Fruit fly (Drosophila melanogaster) Kc167 (cell line): ENCODE data around the gene CG5191.

Source experiments
- Myc ChIP-seq: fragments of >200 bp; optimal IDR thresholded peaks from 2 replicates; lab custom pipeline; 2017; ENCODE audit warnings: missing external identifiers
- Sin3A ChIP-seq: fragments of >200 bp; optimal IDR thresholded peaks from 2 replicates; lab custom pipeline; 2018; ENCODE audit warnings: missing external identifiers
- h ChIP-seq: fragments of >200 bp; optimal IDR thresholded peaks from 3 replicates; lab custom pipeline; 2018; ENCODE audit warnings: missing external identifiers
- insv ChIP-seq: fragments of >200 bp; optimal IDR thresholded peaks from 3 replicates; lab custom pipeline; 2018; ENCODE audit warnings: missing external identifiers
- psq ChIP-seq: fragments of >200 bp; optimal IDR thresholded peaks from 2 replicates; lab custom pipeline; 2017; ENCODE audit warnings: missing external identifiers
- ttk ChIP-seq: sonication (Bioruptor generic); optimal IDR thresholded peaks from 2 replicates; lab custom pipeline; 2017; ENCODE audit warnings: missing external identifiers

CG5191 gene

DNA sequence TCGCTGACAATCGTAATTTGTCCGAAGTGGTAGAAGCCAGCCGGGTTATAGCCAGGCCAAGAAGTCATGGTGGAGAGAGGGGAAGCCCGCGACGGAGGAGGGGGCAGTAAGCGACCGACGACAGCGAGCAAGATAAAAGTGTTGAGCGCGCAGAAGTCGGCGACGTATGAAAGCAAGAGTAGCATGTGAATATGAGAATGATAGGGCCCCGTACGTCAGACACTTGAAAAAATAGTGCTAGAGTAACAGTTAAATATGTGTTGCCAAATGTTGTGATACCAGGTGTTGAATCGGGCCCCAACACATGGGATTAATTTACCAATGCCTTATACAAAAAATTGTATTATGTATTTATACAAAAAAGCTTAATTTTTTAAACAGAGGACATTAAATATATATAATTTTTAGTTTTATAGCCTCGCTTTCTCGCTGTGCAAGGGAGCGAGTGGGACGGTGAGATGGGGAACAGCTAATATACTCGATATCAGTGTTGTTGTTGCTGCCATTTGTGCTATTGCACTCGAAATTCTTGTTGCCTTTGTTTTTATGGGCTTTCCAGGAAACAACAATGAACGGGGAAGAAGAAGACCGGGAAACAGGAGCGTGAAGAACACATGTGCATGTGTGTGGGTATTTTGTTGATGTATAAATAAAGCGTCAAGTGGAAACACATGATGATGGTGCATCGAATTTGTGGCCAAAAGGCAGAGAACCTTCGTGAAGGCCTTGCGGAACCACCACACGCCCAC lies 10.6 kb upstream of the CG5191 start:
- TF ChIP-seq ttk (lab: Kevin White, UChicago), result no peak
- TF ChIP-seq Myc, result no peak
- TF ChIP-seq psq (lab: Kevin White, UChicago), result no peak
- no peak for TF ChIP-seq Sin3A (lab: Kevin White, UChicago)
- no peak for TF ChIP-seq h
- no peak for TF ChIP-seq insv

DNA sequence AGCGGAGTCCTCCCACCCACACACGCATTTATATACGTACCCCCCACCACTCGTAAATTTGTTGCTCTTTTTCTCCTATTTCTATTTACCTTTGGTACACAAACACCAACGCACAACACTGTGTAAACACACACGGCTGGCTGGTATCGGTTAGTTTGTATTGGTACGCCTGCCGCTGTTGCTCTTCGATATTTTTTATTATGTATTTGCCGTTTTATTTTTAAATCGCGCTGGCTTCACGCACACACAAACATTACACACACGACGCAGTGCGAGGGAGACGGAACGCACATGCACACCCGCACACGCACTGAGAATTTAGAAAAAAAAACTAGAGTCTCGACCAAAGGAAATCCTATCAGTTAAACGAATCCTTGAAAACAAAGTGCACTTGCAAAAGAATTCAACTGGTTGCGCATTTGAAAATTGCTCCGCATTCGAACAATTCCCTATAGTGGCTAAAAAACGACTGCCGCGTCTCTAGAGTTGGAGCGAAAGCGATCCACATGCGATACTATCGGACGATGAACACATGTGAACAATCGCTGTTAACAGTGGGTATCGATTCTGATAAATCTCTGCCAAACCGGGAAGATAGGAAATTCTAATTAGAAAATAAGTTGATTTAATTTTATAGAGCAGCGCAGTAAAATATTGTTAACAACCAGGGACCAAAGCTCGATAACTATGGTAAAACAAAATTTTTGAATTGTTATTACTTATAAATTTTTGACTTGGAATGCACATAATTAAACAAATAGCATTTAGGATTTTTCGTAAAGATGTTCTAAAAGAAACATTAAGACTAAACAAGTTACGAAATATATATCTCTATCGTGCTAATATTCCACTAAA lies 9.8 kb upstream of the CG5191 start:
- TF ChIP-seq psq (lab: Kevin White, UChicago), result no peak
- TF ChIP-seq Myc, result no peak
- TF ChIP-seq h, result no peak
- TF ChIP-seq insv, result no peak
- TF ChIP-seq Sin3A (lab: Kevin White, UChicago), result no peak
- no peak for TF ChIP-seq ttk (lab: Kevin White, UChicago)

DNA sequence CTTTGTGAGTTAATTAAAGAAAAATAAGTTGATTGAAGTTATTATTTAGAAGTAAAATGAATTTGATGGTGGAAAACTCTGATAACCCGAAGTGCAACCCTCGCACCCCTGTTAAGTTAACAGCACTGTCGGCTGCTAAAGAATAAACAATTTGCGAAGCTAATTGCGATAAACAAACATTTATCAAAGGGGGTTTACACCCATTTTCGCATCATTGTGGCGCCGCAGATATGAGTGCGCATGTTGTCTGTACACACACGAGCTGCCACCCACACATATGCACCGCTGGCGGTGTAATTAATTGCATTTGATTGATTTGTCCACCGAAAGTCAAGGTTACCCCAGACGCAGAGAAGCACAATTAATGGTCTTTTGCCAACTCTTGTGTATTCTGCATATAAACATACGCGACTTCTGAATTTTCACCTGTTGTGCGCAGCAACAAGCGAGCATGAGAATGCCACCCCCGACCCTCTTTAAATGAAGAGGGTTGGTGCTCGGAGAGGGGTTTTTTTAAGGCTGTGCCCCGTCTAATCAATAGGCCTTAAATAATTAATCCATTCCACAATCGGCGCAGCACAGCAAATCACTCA lies 9.1 kb upstream of the CG5191 start:
- no peak for TF ChIP-seq psq (lab: Kevin White, UChicago)
- no peak for TF ChIP-seq Myc
- TF ChIP-seq h, result no peak
- TF ChIP-seq ttk (lab: Kevin White, UChicago), result no peak
- no peak for TF ChIP-seq insv
- no peak for TF ChIP-seq Sin3A (lab: Kevin White, UChicago)

DNA sequence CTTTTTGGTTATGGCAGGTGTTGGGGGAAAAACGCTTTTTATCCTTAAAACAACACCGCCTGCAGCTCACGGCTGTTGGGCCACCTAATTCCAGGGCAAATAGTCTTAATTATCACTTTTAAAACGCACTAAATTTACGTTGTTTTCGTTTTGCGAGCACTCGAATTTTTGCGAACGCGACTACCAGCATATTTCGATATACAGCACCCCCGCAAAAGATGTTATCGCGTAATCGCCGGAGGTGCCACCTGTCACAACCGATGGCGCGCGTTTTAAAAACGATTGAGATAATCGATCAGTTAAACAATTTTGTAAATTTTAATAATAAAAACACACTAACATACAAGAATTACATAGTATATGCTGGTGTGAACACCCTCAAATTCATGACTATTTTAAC lies 8.6 kb upstream of the CG5191 start, which contains the start of gene Stat92E:
Gene Stat92E (minus strand): TSS at position 219 of the 400 bp plus-strand sequence.
- TF ChIP-seq psq (lab: Kevin White, UChicago) (no peak), Sin3A (lab: Kevin White, UChicago) (no peak), ttk (lab: Kevin White, UChicago) (no peak), insv (no peak), Myc (no peak)

DNA sequence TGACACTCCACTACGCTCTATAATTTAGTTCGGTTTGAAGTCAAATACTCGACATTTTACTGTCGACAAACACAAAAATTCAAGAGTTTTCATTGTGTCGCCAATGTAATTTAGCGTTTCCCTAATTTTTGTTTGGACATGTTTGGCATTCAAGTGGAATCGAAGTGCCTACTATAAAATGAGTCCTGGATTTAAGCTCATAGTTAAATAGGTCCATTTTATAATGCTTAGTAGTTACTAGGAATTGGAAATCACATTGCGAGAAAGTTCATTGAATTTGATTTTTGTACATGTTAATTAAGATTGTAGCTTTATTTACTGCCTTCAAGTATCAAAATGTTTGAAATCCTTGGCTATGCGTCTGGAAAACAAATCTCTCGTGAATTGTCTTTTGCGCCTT lies 6.4 kb upstream of the CG5191 start, which contains the start of gene att-ORFB:
Gene att-ORFB (minus strand): TSS at position 101 of the 400 bp plus-strand sequence.
- no peak for TF ChIP-seq Sin3A (lab: Kevin White, UChicago)
- no peak for TF ChIP-seq ttk (lab: Kevin White, UChicago)
- no peak for TF ChIP-seq insv
- TF ChIP-seq Myc, result no peak
- no peak for TF ChIP-seq h
- no peak for TF ChIP-seq psq (lab: Kevin White, UChicago)

DNA sequence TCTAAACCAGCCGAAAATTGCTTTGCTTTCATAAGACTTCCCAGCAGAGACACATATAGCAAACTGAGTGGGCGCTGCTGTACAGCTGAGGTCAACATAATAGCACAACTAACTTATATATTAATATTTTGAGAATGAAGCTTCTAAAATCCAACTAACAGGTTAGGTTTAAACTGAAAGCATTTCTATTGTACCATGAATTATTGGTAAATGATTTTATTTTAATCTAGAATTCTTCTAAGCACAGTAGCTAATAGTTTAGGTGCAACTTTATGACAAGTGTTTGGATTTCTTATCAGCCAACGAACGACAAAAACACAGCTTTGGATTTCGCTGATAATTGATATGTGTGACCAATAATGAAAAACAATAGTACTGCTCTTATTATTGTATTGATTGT lies 5.6 kb upstream of the CG5191 start:
- TF ChIP-seq ttk (lab: Kevin White, UChicago), result no peak
- TF ChIP-seq Sin3A (lab: Kevin White, UChicago), result no peak
- no peak for TF ChIP-seq psq (lab: Kevin White, UChicago)
- no peak for TF ChIP-seq Myc
- TF ChIP-seq insv, result no peak
- TF ChIP-seq h, result no peak

DNA sequence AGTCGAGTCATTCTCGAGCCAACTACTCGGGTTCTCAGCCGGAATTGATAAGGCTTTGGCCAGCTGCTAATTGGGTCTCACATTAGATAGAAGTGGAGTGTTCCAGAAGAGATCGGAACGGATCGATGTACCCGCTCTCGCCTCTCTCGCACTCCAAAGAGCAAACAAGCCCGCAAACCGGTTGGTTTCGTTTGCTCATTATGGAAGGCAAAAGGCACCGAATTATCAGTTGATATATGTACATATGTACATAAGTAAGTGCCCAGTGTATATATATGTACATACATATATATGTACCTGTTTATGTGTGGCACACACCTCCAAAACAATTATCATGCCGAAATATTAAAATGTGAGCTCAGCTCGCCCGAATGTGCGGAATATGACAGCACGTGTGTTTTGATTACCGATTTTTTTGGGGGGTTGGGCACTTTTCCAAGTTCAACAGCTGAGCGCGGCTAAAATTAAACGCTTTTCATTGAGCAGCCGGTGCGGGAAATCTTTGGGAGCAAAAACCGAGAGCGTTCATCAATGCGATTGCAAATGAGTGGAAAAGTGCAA lies 4.9 kb upstream of the CG5191 start:
- TF ChIP-seq insv (no peak), Myc (no peak), h (no peak), psq (lab: Kevin White, UChicago) (no peak), ttk (lab: Kevin White, UChicago) (no peak), Sin3A (lab: Kevin White, UChicago) (no peak)

DNA sequence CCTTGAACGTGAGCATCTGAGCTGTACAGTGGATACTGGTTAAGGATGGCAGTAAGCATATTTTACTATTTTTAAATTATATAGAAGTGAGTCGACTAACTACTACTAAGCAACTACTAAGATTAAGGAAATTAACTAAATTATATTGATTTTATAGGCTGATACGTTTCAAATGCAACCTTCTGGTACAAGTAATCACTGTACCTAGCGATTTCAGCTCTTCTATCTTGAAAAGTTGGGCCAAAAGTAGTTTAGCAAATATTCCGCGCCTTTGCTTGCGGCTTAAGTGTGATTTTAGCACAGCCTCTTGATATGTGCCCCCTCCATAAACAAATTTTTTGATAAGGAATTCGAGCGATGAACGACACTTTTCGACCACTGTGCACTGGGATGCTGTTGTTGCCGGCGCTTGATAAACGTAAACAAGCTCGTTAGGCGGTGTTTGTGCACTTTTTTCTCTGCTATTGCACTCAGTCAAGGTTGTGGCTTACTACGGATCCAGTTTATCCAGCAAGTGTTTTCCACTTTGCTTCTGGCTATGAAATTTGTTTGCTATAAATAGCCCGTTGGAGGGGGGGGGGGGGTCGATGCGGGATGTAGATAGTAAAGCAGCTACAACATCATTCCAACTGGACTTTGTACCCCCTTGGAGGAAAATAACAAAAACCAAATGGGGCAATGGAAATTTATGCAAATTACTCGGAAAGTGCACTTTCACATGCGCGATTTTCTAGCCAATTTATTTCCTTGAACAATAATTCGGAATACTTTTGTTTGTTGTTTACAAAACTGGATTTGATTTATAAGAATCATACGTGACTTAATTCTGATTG lies 4.2 kb upstream of the CG5191 start:
- TF ChIP-seq ttk (lab: Kevin White, UChicago), result no peak

DNA sequence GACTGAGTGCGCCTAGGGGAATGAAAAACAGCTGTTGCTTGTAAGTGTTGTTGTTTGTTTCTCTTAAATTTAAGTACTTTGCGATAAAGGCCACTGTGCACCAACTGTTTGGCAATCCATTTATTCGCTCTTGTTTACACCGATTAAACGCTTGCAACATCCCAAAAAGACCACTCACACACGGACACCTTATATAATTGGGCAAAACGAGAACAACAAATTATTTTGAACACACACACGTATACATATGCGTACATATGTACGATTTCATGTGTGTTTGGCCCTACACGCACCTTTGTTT lies 3.6 kb upstream of the CG5191 start:
- no peak for TF ChIP-seq ttk (lab: Kevin White, UChicago)

DNA sequence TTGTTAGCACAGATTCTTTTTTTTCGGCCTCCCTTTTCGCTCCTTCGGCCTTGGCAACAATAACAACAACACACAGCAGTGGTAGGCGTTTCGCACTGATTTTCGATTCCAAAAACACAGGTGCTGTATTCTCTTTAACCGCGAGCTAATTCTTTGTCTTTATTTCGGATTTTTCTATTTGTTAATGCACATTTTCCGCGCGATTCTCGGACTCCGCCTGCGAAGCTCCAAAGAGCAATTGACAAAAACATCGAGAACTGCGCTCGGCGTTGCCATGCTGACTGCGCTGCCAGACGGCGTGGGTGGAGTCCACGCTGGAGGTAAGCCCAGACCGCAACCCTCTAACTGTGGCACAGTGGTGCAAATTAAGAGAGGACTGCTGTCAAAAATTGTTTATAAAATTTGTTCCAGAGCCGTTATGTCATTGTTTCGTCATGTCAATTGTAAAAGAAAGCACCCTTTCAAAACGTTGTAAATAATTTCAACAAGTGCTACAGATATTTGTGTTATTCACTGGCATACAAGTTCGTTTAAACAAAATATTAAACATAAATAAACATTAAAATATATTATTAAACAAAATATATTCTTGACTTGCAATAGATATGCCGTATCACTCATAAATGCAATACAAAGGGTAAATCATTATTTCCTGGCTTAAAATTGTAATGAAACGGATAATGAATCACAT lies 3.1 kb upstream of the CG5191 start, which contains the start of the genes DPCoAC and CG5180:
Gene DPCoAC (minus strand): TSS at position 253 of the 691 bp plus-strand sequence.
Gene CG5180 (plus strand): TSS at position 516 of the 691 bp plus-strand sequence.
- TF ChIP-seq Myc, result no peak
- TF ChIP-seq insv, result no peak
- no peak for TF ChIP-seq Sin3A (lab: Kevin White, UChicago)
- no peak for TF ChIP-seq ttk (lab: Kevin White, UChicago)
- TF ChIP-seq psq (lab: Kevin White, UChicago), result no peak
- TF ChIP-seq h, result no peak

DNA sequence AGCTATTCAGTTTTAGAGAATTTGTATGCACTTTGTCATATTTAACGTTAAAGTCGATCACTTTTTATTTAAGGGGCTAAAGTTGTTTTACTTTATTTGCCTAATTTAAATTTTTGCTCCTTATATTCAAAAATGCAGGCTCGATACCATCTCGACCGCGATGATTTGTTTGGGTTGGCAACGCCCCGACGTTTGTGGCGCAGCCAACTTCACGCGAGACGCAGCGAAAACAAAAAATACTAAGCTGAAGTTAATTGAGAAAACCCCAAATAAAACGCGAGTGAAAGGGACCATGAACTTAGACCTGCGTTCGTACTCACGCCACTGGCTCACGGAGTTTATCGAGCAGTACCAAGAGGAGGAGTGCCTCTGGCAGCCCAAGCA lies 2.6 kb upstream of the CG5191 start:
- TF ChIP-seq Myc (no peak), h (no peak), insv (no peak), psq (lab: Kevin White, UChicago) (no peak), Sin3A (lab: Kevin White, UChicago) (no peak)
